Worm (Caenorhabditis elegans): ENCODE results near the gene tac-1.

tac-1 gene

DNA sequence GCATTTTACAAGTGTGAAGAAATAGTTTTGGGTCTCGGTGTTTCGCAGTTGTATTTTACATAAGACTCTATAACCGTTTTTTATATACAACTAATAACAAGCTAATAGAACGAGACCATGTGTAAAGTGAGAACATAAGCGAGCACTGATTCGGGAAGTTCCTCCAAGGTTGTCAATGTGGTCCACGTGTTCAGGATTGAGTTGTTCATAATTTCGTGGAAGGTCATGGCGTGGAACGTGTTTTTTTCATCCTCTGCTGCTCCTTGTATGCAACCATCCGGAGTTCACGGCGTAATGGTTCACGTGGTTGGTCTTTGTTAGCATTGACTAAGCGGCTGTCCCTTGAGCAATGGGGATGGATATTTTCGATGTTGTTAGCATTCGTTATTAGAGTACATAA, 25.6 kb downstream of the tac-1 start:
- TF ChIP-seq tra-4 (tag; optimal IDR thresholded peaks at IDR 0.05), result no peak

DNA sequence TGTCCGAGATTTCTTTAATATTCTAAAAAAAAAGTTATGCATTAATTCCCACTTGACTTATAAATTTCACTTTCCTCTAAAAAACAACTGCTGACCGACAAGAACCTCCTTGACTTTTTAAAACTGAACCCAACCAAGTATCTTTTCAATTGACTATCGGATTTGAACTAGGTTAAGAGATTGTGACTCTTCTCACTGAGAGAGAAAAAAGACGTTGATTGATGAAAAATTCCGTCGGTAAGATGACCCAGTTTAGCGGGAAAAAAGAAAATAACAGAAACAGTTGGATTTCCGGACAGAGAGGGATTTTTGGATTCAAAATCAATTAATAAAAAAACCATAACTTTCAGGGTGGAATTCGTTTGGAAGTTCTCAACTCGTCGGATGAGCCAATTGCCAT, 47.2 kb downstream of the tac-1 start:
- no peak for TF ChIP-seq ets-7 (tag; optimal IDR thresholded peaks at IDR 0.05)
- no peak for TF ChIP-seq tra-4 (tag; optimal IDR thresholded peaks at IDR 0.05)
- TF ChIP-seq aly-1 (tag; optimal IDR thresholded peaks at IDR 0.05), result no peak
- no peak for TF ChIP-seq B0310.2 (tag; optimal IDR thresholded peaks at IDR 0.05)
- no peak for TF ChIP-seq hmg-4 (GFP tag; optimal IDR thresholded peaks at IDR 0.05)
- TF ChIP-seq tbx-11 (GFP tag; IDR thresholded peaks at IDR 0.05), result no peak
- no peak for TF ChIP-seq ama-1 (optimal IDR thresholded peaks at IDR 0.05)
- TF ChIP-seq sea-1 (GFP tag; conservative IDR thresholded peaks at IDR 0.05), result no peak
- no peak for TF ChIP-seq ceh-36 (tag; optimal IDR thresholded peaks at IDR 0.05)
- TF ChIP-seq hmbx-1 (tag; optimal IDR thresholded peaks at IDR 0.05), result no peak
- no peak for TF ChIP-seq F13C5.2 (tag; optimal IDR thresholded peaks at IDR 0.05)
- no peak for TF ChIP-seq ceh-13 (GFP tag; optimal IDR thresholded peaks at IDR 0.05)
- TF ChIP-seq tbx-37 (GFP tag; conservative IDR thresholded peaks at IDR 0.05), result no peak
- no peak for TF ChIP-seq scrt-1 (GFP tag; IDR thresholded peaks at IDR 0.05)
- no peak for TF ChIP-seq pes-1 (GFP tag; IDR thresholded peaks at IDR 0.05)
- TF ChIP-seq hnd-1 (tag; optimal IDR thresholded peaks at IDR 0.05), result no peak
- TF ChIP-seq flt-1 (GFP tag; IDR thresholded peaks at IDR 0.05), result no peak

DNA sequence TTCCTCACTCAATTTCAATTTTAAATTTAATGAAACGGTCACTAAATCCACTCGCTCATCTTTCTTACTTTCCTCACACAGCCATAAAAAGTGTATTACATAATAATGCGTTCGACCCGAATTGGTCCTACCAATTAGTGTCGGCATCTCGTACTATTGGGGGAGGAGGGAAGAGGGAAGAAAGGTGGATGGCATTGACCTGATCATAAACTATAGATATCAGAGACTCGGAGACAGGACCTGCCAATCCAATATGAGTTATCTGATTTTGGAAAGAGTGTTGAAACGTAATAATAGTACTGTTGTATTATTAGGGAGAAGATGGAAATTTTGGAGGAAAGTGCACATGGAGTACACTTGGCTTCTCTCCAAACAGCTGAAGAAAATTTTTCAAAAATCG, 47.7 kb downstream of the tac-1 start:
- no peak for TF ChIP-seq ceh-13 (GFP tag; optimal IDR thresholded peaks at IDR 0.05)
- TF ChIP-seq F13C5.2 (tag; optimal IDR thresholded peaks at IDR 0.05), result no peak
- no peak for TF ChIP-seq aly-1 (tag; optimal IDR thresholded peaks at IDR 0.05)

DNA sequence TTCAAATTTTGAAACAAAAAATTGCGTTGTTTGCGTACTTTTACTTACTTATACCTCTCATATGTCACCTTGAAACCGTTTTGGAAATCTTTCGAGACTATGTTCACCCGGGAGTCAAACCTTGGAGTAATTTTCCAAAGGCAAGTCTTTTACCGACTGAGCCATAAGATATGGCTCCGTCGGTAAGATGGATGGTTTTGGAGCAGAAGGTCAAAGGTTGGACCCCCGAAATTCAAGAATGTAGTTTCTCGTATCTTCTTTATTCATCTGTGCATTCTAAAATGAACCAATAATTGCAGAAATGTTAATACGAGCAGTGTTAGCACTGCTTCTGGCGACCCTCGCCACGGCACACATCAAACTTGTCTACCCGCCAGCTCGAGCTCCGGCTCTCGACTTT, 48.5 kb downstream of the tac-1 start, which contains the start of gene C09F9.2:
Gene C09F9.2, plus strand, starts transcription at position 301 of the 400 bp plus-strand sequence.
- TF ChIP-seq ceh-36 (tag; optimal IDR thresholded peaks at IDR 0.05), result peak; percentile 0
- TF ChIP-seq tra-4 (tag; optimal IDR thresholded peaks at IDR 0.05), result no peak

DNA sequence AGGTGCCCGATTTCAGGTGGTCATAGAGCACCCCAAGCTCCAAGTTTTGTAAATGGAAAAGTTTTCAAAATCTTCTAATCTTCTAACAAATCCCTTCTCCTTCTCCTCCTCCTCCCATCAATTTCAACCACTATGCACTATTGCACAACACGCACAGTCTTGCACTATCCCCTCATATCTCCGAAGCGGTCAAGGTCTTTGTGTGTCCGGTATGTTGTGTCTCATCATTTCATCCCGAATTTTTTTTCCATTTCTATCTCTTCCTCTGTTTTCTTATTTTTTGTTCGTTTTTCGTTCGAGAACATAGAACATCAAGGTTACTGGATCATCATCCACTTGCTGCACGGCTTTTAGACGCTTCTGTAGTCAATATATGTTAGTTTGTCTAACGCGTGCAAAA, 49.5 kb downstream of the tac-1 start:
- TF ChIP-seq ceh-13 (GFP tag; optimal IDR thresholded peaks at IDR 0.05) (no peak), tbx-11 (GFP tag; IDR thresholded peaks at IDR 0.05) (no peak), F13C5.2 (tag; optimal IDR thresholded peaks at IDR 0.05) (no peak), pes-1 (GFP tag; IDR thresholded peaks at IDR 0.05) (no peak), hmg-4 (GFP tag; optimal IDR thresholded peaks at IDR 0.05) (no peak), aly-1 (tag; optimal IDR thresholded peaks at IDR 0.05) (no peak), hnd-1 (tag; optimal IDR thresholded peaks at IDR 0.05) (no peak), B0310.2 (tag; optimal IDR thresholded peaks at IDR 0.05) (no peak), tbx-37 (GFP tag; conservative IDR thresholded peaks at IDR 0.05) (no peak), ama-1 (optimal IDR thresholded peaks at IDR 0.05) (no peak), scrt-1 (GFP tag; IDR thresholded peaks at IDR 0.05) (no peak), ceh-36 (tag; optimal IDR thresholded peaks at IDR 0.05) (no peak), ets-7 (tag; optimal IDR thresholded peaks at IDR 0.05) (no peak), flt-1 (GFP tag; IDR thresholded peaks at IDR 0.05) (no peak), hmbx-1 (tag; optimal IDR thresholded peaks at IDR 0.05) (no peak), sea-1 (GFP tag; conservative IDR thresholded peaks at IDR 0.05) (no peak), tra-4 (tag; optimal IDR thresholded peaks at IDR 0.05) (no peak)

DNA sequence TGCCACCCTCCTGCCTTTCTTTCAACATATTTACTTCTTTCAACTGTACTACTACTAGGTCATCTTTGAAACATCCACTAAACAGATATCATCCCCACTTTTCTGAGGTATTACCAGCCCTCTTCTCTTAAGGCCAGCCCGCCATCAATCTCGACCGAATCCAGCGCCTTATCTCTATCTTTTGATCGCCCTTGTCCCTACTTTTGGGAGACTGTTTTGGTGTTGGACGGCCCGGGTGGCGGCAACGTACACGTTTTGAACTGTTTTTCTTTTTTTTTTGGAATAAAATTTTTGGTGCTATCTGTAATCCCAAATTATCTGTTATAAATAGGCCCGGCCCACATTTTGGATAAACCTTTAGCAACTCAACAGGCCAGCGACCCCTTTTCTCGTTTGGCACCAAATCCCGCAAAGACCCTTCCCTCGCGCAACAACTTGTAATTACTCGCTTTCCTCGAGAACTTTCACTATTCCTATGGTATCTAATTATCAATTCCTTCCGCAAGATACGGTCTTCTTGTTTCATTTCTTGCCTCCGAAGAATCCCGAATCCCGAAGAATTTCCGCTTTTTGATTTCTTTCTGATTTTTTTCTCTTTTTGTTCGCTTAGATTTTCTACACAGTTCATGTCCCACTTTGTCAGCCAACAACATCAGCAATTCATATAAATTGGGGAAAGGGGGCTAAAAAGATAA, 50.3 kb downstream of the tac-1 start:
- TF ChIP-seq hmbx-1 (tag; optimal IDR thresholded peaks at IDR 0.05) (no peak), F13C5.2 (tag; optimal IDR thresholded peaks at IDR 0.05) (no peak), scrt-1 (GFP tag; IDR thresholded peaks at IDR 0.05) (no peak), aly-1 (tag; optimal IDR thresholded peaks at IDR 0.05) (no peak), B0310.2 (tag; optimal IDR thresholded peaks at IDR 0.05) (no peak), flt-1 (GFP tag; IDR thresholded peaks at IDR 0.05) (no peak), hmg-4 (GFP tag; optimal IDR thresholded peaks at IDR 0.05) (no peak), tra-4 (tag; optimal IDR thresholded peaks at IDR 0.05) (no peak), sea-1 (GFP tag; conservative IDR thresholded peaks at IDR 0.05) (no peak), ceh-36 (tag; optimal IDR thresholded peaks at IDR 0.05) (no peak), ama-1 (optimal IDR thresholded peaks at IDR 0.05) (no peak)

All from whole organism, early embryonic.